Worm (Caenorhabditis elegans) whole organism, mixed stage, embryonic: ENCODE results near the gene aipl-1.

Source experiments
- M03D4.4 ChIP-seq: sonication (generic microtip); optimal IDR thresholded peaks from 2 replicates; lab custom pipeline; 2017; ENCODE audit warnings: mild to moderate bottlenecking, missing genetic modification characterization, missing compliant biosample characterization
- bed-3 ChIP-seq: fragments of 200-800 bp; sonication (Bioruptor generic); optimal IDR thresholded peaks from 3 replicates; lab custom pipeline; 2018; ENCODE audit warnings: mild to moderate bottlenecking, missing genetic modification characterization, moderate library complexity, missing compliant biosample characterization
- blmp-1 ChIP-seq: fragments of 150-350 bp; optimal IDR thresholded peaks from 2 replicates; lab custom pipeline; 2014; ENCODE audit warnings: missing biosample characterization, missing genetic modification characterization
- ceh-39 ChIP-seq: fragments of 150-350 bp; optimal IDR thresholded peaks from 2 replicates; lab custom pipeline; 2014; ENCODE audit warnings: missing biosample characterization, missing genetic modification characterization
- ceh-43 ChIP-seq: fragments of 200-800 bp; sonication (Bioruptor generic); optimal IDR thresholded peaks from 2 replicates; lab custom pipeline; 2018; ENCODE audit warnings: mild to moderate bottlenecking, missing genetic modification characterization, moderate library complexity, missing compliant biosample characterization
- ceh-83 ChIP-seq: fragments of 200-800 bp; sonication (Bioruptor generic); optimal IDR thresholded peaks from 2 replicates; lab custom pipeline; 2018; ENCODE audit warnings: mild to moderate bottlenecking, missing genetic modification characterization, missing compliant biosample characterization
- ces-1 ChIP-seq: fragments of 150-350 bp; optimal IDR thresholded peaks from 2 replicates; lab custom pipeline; 2014; ENCODE audit warnings: missing biosample characterization, missing genetic modification reagents, missing genetic modification characterization
- cnd-1 ChIP-seq: fragments of 200-800 bp; sonication (Bioruptor generic); optimal IDR thresholded peaks from 2 replicates; lab custom pipeline; 2018; ENCODE audit warnings: mild to moderate bottlenecking, missing genetic modification characterization, missing compliant biosample characterization
- drap-1 ChIP-seq: fragments of 200-800 bp; sonication (Bioruptor generic); optimal IDR thresholded peaks from 3 replicates; lab custom pipeline; 2018; ENCODE audit warnings: mild to moderate bottlenecking, missing genetic modification characterization, missing compliant biosample characterization
- elt-1 ChIP-seq: sonication (generic microtip); optimal IDR thresholded peaks from 2 replicates; lab custom pipeline; 2017; ENCODE audit warnings: missing genetic modification characterization, mild to moderate bottlenecking, missing compliant biosample characterization, antibody characterized with exemption, moderate library complexity, borderline replicate concordance; ENCODE audit not compliant: insufficient read depth
- elt-3 ChIP-seq: fragments of 150-350 bp; optimal IDR thresholded peaks from 2 replicates; lab custom pipeline; 2014; ENCODE audit warnings: missing biosample characterization, missing genetic modification characterization
- flh-1 ChIP-seq: fragments of 200-800 bp; sonication (Bioruptor generic); optimal IDR thresholded peaks from 2 replicates; lab custom pipeline; 2018; ENCODE audit warnings: mild to moderate bottlenecking, missing genetic modification characterization, moderate library complexity, missing compliant biosample characterization
- ham-2 ChIP-seq: fragments of 200-800 bp; sonication (Bioruptor generic); optimal IDR thresholded peaks from 2 replicates; lab custom pipeline; 2018; ENCODE audit warnings: mild to moderate bottlenecking, missing genetic modification characterization, missing compliant biosample characterization
- hlh-1 ChIP-seq: fragments of 150-350 bp; optimal IDR thresholded peaks from 2 replicates; lab custom pipeline; 2014; ENCODE audit warnings: missing biosample characterization, missing genetic modification reagents, missing genetic modification characterization
- lin-13 ChIP-seq: fragments of 150-350 bp; optimal IDR thresholded peaks from 2 replicates; lab custom pipeline; 2014; ENCODE audit warnings: missing biosample characterization, missing genetic modification characterization
- lin-32 ChIP-seq: fragments of 200-800 bp; sonication (Bioruptor generic); optimal IDR thresholded peaks from 2 replicates; lab custom pipeline; 2018; ENCODE audit warnings: mild to moderate bottlenecking, missing genetic modification characterization, missing compliant biosample characterization
- lsy-2 ChIP-seq: fragments of 150-350 bp; optimal IDR thresholded peaks from 2 replicates; lab custom pipeline; 2014; ENCODE audit warnings: missing biosample characterization, missing genetic modification characterization
- mab-5 ChIP-seq: fragments of 150-350 bp; optimal IDR thresholded peaks from 2 replicates; lab custom pipeline; 2014; ENCODE audit warnings: missing biosample characterization, missing genetic modification characterization
- mep-1 ChIP-seq: fragments of 150-350 bp; optimal IDR thresholded peaks from 2 replicates; lab custom pipeline; 2017; ENCODE audit warnings: missing biosample characterization, missing genetic modification reagents, missing genetic modification characterization, inconsistent platforms
- mls-2 ChIP-seq: sonication (generic microtip); optimal IDR thresholded peaks from 2 replicates; lab custom pipeline; 2016; ENCODE audit warnings: mild to moderate bottlenecking, missing genetic modification characterization, moderate library complexity, missing compliant biosample characterization
- nhr-12 ChIP-seq: fragments of 150-350 bp; optimal IDR thresholded peaks from 2 replicates; lab custom pipeline; 2014; ENCODE audit warnings: missing biosample characterization, missing genetic modification characterization
- nhr-2 ChIP-seq: fragments of 150-350 bp; optimal IDR thresholded peaks from 2 replicates; lab custom pipeline; 2014; ENCODE audit warnings: missing biosample characterization, missing genetic modification characterization
- nhr-237 ChIP-seq: fragments of 150-350 bp; optimal IDR thresholded peaks from 2 replicates; lab custom pipeline; 2014; ENCODE audit warnings: missing biosample characterization, missing genetic modification characterization
- nhr-28 ChIP-seq: fragments of 150-350 bp; optimal IDR thresholded peaks from 2 replicates; lab custom pipeline; 2014; ENCODE audit warnings: missing biosample characterization, missing genetic modification characterization
- nhr-76 ChIP-seq: sonication (generic microtip); optimal IDR thresholded peaks from 2 replicates; lab custom pipeline; 2017; ENCODE audit warnings: missing biosample characterization, missing genetic modification characterization
- pha-4 ChIP-seq: fragments of 150-350 bp; optimal IDR thresholded peaks from 2 replicates; lab custom pipeline; 2018; ENCODE audit warnings: missing biosample characterization, missing genetic modification reagents, missing genetic modification characterization
- sem-2 ChIP-seq: fragments of 200-800 bp; sonication (Bioruptor generic); optimal IDR thresholded peaks from 2 replicates; lab custom pipeline; 2018; ENCODE audit warnings: mild to moderate bottlenecking, missing genetic modification characterization, missing compliant biosample characterization
- snpc-4 ChIP-seq: fragments of 150-350 bp; optimal IDR thresholded peaks from 2 replicates; lab custom pipeline; 2014; ENCODE audit warnings: missing biosample characterization, missing genetic modification characterization
- sptf-1 ChIP-seq: sonication (generic microtip); optimal IDR thresholded peaks from 2 replicates; lab custom pipeline; 2017; ENCODE audit warnings: mild to moderate bottlenecking, missing genetic modification characterization, moderate library complexity, missing compliant biosample characterization
- tbx-8 ChIP-seq: fragments of 200-800 bp; sonication (Bioruptor generic); optimal IDR thresholded peaks from 2 replicates; lab custom pipeline; 2018; ENCODE audit warnings: mild to moderate bottlenecking, missing genetic modification characterization, moderate library complexity, missing compliant biosample characterization
- unc-120 ChIP-seq: sonication (generic microtip); optimal IDR thresholded peaks from 2 replicates; lab custom pipeline; 2017; ENCODE audit warnings: missing genetic modification characterization, missing compliant biosample characterization; ENCODE audit not compliant: poor library complexity, severe bottlenecking
- unc-39 ChIP-seq: fragments of 150-350 bp; optimal IDR thresholded peaks from 2 replicates; lab custom pipeline; 2014; ENCODE audit warnings: missing biosample characterization, missing genetic modification characterization
- unc-62 ChIP-seq: fragments of 150-350 bp; optimal IDR thresholded peaks from 2 replicates; lab custom pipeline; 2014; ENCODE audit warnings: missing biosample characterization, missing genetic modification reagents, missing genetic modification characterization
- zip-8 ChIP-seq: fragments of 150-350 bp; optimal IDR thresholded peaks from 2 replicates; lab custom pipeline; 2014; ENCODE audit warnings: missing biosample characterization, missing genetic modification characterization
- ztf-11 ChIP-seq: fragments of 150-350 bp; optimal IDR thresholded peaks from 2 replicates; lab custom pipeline; 2014; ENCODE audit warnings: missing biosample characterization, missing genetic modification characterization

The aipl-1 gene

DNA sequence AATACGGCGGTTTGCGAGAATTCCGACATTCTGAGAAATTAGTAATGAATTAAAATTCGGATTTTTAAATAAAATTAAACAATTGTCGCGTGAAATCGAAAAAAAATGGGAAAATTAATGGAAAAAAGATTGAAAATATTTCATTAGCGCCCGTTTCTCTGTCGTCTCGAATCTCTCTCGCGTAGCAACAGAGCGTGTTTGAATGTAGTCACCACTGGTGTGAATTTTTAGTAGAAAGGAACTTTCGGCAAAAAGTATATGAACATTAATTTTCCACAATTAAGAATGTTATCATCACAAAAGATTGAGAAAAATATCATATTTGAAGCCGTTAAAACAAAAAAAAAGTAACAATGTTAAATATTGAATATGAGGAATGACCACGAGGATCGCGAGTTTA is at the start of gene aipl-1:
TSS of gene aipl-1 (minus strand) at position 30 of the 400 bp plus-strand sequence.
- TF ChIP-seq sptf-1 (tag; lab: Kevin White, UChicago) = peak; percentile 2
- no peak for TF ChIP-seq snpc-4 (tag; lab: Kevin White, UChicago)
- TF ChIP-seq elt-1 = no peak
- peak; percentile 83 for TF ChIP-seq ces-1 (GFP tag; lab: Kevin White, UChicago)
- TF ChIP-seq unc-39 (tag; lab: Kevin White, UChicago) = no peak
- peak; percentile 71 for TF ChIP-seq lsy-2
- TF ChIP-seq ceh-83 (GFP tag; lab: Kevin White, UChicago) = no peak
- TF ChIP-seq M03D4.4 (tag; lab: Kevin White, UChicago) = no peak
- no peak for TF ChIP-seq bed-3 (GFP tag; lab: Kevin White, UChicago)
- TF ChIP-seq nhr-12 (tag; lab: Kevin White, UChicago) = no peak
- TF ChIP-seq nhr-76 = no peak
- no peak for TF ChIP-seq elt-3 (tag; lab: Kevin White, UChicago)
- TF ChIP-seq lin-13 (tag; lab: Kevin White, UChicago) = peak; percentile 21
- TF ChIP-seq pha-4 (tag; lab: Kevin White, UChicago) = peak; percentile 46
- no peak for TF ChIP-seq sem-2 (GFP tag; lab: Kevin White, UChicago)
- peak; percentile 62 for TF ChIP-seq nhr-237
- no peak for TF ChIP-seq nhr-2
- no peak for TF ChIP-seq blmp-1
- TF ChIP-seq mab-5 = no peak
- TF ChIP-seq cnd-1 (tag; lab: Kevin White, UChicago) = no peak
- peak; percentile 80 for TF ChIP-seq mep-1
- TF ChIP-seq ceh-39 (tag; lab: Kevin White, UChicago) = peak; percentile 21
- no peak for TF ChIP-seq drap-1 (GFP tag; lab: Kevin White, UChicago)
- no peak for TF ChIP-seq unc-62 (GFP tag; lab: Kevin White, UChicago)
- no peak for TF ChIP-seq nhr-28 (tag; lab: Kevin White, UChicago)
- no peak for TF ChIP-seq ztf-11 (tag; lab: Kevin White, UChicago)
- no peak for TF ChIP-seq unc-120
- peak; percentile 27 for TF ChIP-seq hlh-1 (tag; lab: Kevin White, UChicago)
- TF ChIP-seq ham-2 (GFP tag; lab: Kevin White, UChicago) = no peak
- no peak for TF ChIP-seq lin-32 (GFP tag; lab: Kevin White, UChicago)
- TF ChIP-seq zip-8 (tag; lab: Kevin White, UChicago) = no peak
- TF ChIP-seq tbx-8 = no peak
- no peak for TF ChIP-seq flh-1 (GFP tag; lab: Kevin White, UChicago)
- no peak for TF ChIP-seq ceh-43 (GFP tag; lab: Kevin White, UChicago)
- no peak for TF ChIP-seq mls-2 (tag; lab: Kevin White, UChicago)

ce11 chrV:15184097-15185040 is 47.8 kb upstream of the aipl-1 start, which contains the start of gene Y75B12B.1:
Gene Y75B12B.1, plus strand, starts transcription at chrV:15184699.
- TF ChIP-seq unc-62 (GFP tag; lab: Kevin White, UChicago) (no peak), bed-3 (GFP tag; lab: Kevin White, UChicago) (no peak), zip-8 (tag; lab: Kevin White, UChicago) (no peak), M03D4.4 (tag; lab: Kevin White, UChicago) (no peak), mab-5 (no peak), ztf-11 (tag; lab: Kevin White, UChicago) (no peak)

ce11 chrV:15182407-15182806 is 45.8 kb upstream of the aipl-1 start, which contains the start of gene fbxa-84:
Gene fbxa-84, plus strand, starts transcription at chrV:15182440.
- TF ChIP-seq snpc-4 (tag; lab: Kevin White, UChicago) (no peak), sem-2 (GFP tag; lab: Kevin White, UChicago) (no peak), hlh-1 (tag; lab: Kevin White, UChicago) (no peak), lin-32 (GFP tag; lab: Kevin White, UChicago) (no peak), nhr-76 (no peak), ham-2 (GFP tag; lab: Kevin White, UChicago) (no peak), nhr-237 (no peak), zip-8 (tag; lab: Kevin White, UChicago) (no peak), unc-39 (tag; lab: Kevin White, UChicago) (no peak), flh-1 (GFP tag; lab: Kevin White, UChicago) (no peak), nhr-28 (tag; lab: Kevin White, UChicago) (no peak), bed-3 (GFP tag; lab: Kevin White, UChicago) (no peak), ceh-39 (tag; lab: Kevin White, UChicago) (no peak), mab-5 (no peak), sptf-1 (tag; lab: Kevin White, UChicago) (no peak), pha-4 (tag; lab: Kevin White, UChicago) (no peak), ces-1 (GFP tag; lab: Kevin White, UChicago) (no peak), nhr-12 (tag; lab: Kevin White, UChicago) (no peak)
